Fruit fly (Drosophila melanogaster) ovary, adult (tissue): Measurements from ENCODE around the gene dysf.
A peak's percentile ranks its signal among the peaks of the same experiment; 100 is the strongest.

Experiments used
- CG17801 ChIP-seq: fragments of 200-800 bp; optimal IDR thresholded peaks from 2 replicates; lab custom pipeline; 2019; ENCODE audit warnings: missing biosample characterization, mild to moderate bottlenecking, missing genetic modification characterization, moderate library complexity; ENCODE audit not compliant: partially characterized antibody

The dysf gene

dm6 chr3R:26106595-26107152, 8.2 kb upstream of the dysf start, which contains the start of gene Cipc:
TSS of gene Cipc (plus strand) at chr3R:26106868.
- TF ChIP-seq CG17801 = peak; percentile 79

dm6 chr3R:26105924-26106494, 7.5 kb upstream of the dysf start:
- no peak for TF ChIP-seq CG17801

DNA sequence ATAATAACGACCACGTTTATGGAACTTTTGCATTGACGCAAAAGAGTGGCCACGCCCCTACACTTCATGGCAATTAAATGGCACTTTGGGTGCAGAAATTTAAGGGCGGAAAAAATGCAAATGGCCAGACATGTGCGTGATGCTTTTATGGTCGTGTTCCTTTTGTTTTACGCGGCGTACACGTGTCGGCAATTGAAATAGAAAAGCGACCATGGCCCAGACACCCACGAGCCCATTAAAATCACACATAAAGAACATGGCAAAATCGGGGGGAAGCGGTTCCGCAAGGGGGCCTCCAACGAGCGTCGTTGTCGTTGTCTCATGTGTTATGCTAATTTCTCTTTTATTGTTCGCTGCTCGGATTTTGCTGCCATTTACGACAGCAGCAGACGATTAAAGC, 6.9 kb upstream of the dysf start:
- no peak for TF ChIP-seq CG17801

DNA sequence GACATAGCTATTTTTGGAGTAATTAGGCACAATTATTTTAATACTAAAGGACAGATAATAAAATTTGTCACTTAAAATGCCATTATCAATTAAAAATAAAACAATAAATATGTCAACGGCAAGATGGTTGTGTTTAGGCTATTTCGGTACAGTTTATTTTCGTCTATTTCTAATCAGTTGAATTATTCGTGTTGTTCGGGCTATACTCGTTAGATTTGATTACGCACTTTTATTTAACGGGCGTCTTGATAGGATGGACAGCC, 6.6 kb upstream of the dysf start:
- no peak for TF ChIP-seq CG17801

- peak; percentile 53 for TF ChIP-seq CG17801
Observed at dm6 chr3R:26104302-26105140, 6.0 kb upstream of the dysf start.

DNA sequence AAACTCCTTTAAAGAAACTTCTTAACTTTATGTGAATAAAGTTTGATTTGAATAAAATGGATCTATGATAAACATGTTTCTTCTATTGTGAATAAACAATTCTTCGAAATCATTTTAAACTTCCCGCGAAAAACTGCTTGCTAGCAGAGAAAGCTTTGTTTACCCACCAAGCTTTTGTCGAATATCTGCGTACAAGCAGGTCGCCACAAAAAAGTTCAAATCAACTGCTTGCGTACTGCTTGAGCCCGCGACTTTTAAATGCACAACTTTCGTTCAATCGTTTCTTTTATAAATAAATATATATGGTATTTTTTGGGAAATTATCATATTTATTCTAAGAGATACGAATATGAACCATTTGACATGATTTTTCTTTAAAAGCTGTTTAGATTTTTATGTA, 4.9 kb upstream of the dysf start:
- TF ChIP-seq CG17801 = no peak

dm6 chr3R:26099238-26099637, 727 bp upstream of the dysf start:
- no peak for TF ChIP-seq CG17801

DNA sequence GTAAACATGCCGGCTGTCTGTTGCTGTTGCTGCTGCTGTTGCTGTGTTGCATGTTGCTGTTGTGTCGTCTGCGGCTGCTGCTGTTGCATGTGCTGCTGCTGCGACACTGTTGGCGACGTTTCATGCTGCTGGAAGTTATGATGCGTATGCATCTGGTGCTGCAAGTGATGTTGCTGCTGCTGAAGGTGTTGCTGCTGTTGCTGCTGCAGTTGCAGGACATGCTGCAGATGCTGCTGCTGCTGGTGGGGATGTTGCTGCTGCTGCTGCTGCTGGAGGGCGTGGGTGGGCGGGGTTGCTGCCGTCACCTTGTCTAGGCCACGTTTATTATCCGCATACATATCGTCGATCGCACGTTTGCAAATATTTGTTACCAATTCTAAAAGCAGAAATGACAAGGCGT, 2.3 kb downstream of the dysf start:
- TF ChIP-seq CG17801 = no peak

DNA sequence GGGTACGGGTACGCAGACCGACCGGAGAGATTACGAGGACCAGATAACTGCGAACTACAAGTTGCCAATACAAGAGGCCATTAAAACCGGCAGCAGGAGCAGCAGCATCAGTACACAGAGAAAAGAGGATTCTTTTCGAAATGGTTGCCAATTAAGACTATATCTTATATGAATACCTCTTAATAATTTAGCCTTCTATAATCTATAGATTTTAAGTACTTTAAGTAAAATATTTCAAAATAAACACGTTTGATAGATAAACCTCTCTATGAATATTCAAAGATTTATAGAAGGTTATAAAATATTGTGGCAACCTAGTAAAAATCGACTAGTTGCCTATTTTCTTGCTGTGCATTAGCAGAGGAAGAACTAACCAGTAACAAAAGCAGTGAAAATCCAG, 3.0 kb downstream of the dysf start:
- TF ChIP-seq CG17801 = no peak

- TF ChIP-seq CG17801 = no peak
Observed at dm6 chr3R:26081380-26081991, 17.0 kb downstream of the dysf start.

DNA sequence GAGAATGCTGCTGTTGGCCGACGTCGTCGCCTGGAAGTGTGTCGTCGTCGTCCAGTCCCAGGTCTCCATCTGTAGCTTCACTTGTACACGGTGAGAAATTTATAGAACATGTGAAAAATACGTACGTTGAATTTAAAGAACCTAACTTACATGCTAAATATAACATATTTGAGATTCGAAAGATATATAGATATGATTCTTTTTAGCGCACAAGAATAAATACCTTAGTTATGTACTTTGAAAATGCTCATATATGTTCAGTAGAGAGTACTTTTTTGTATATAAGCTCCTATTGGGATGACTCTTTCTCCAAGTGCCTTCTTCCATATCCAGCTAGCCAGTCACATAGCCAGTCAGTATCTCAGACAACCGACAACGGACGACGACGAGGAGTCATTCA, 23.3 kb downstream of the dysf start:
- TF ChIP-seq CG17801 = no peak

- no peak for TF ChIP-seq CG17801
Observed at dm6 chr3R:26072477-26072876, 26.0 kb downstream of the dysf start.

- TF ChIP-seq CG17801 = no peak
Observed at dm6 chr3R:26068135-26068534, 30.4 kb downstream of the dysf start.

dm6 chr3R:26064708-26065107, 33.8 kb downstream of the dysf start:
- no peak for TF ChIP-seq CG17801

dm6 chr3R:26062911-26063310, 35.6 kb downstream of the dysf start, which contains the start of gene CG14551:
TSS of gene CG14551 (minus strand) at chr3R:26063011.
- TF ChIP-seq CG17801 = no peak

- TF ChIP-seq CG17801 = peak; percentile 93
Observed at dm6 chr3R:26059195-26059594, 39.3 kb downstream of the dysf start, which contains the start of the genes RpL34a and Trmt61. TSS of gene RpL34a (minus strand) at chr3R:26059267. TSS of gene Trmt61 (plus strand) at chr3R:26059496.

DNA sequence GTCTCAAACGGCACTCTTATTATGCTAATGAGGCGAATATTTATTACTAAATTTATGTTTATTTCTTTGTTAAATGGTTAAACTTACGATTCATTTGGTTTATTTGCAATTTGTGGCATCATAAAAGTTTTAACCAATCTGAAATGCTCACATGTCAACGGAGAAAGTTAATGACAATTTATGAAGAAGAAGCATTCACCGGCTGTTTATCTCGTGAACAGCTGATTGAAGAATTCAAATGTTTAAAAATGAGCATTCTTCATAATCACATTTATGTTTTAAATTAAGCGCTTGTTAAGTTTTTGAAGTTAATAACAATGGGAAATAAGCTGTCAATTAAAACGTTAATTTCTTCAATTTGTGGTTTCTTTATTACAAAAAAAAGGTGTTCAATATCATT, 40.4 kb downstream of the dysf start, which contains the start of the genes PIG-P and Tcs6:
Gene PIG-P, minus strand, starts transcription at position 158 of the 400 bp plus-strand sequence.
Gene Tcs6, minus strand, starts transcription at position 158 of the 400 bp plus-strand sequence.
- no peak for TF ChIP-seq CG17801
